Fruit fly (Drosophila melanogaster) whole organism, embryonic: ENCODE measurements around the gene CG13842.
A peak's percentile ranks its signal among the peaks of the same experiment; 100 is the strongest.

ENCODE experiments used
- ATbp ChIP-seq: fragments of 200-800 bp; sonication (Bioruptor generic); optimal IDR thresholded peaks from 2 replicates; lab custom pipeline; 2017; ENCODE audit warnings: missing biosample characterization, mild to moderate bottlenecking, missing genetic modification characterization, missing genetic modification reagents
- Awh ChIP-seq: fragments of 200-800 bp; sonication (Bioruptor generic); IDR thresholded peaks from 2 replicates; pipeline ENCODE4, ENCODE4 v1.3.6; 2022; ENCODE audit warnings: missing biosample characterization, missing genetic modification characterization
- BtbVII ChIP-seq: fragments of 200-800 bp; sonication (Bioruptor generic); optimal IDR thresholded peaks from 3 replicates; lab custom pipeline; 2017; ENCODE audit warnings: missing biosample characterization, mild to moderate bottlenecking, missing genetic modification characterization
- CG11093 ChIP-seq: fragments of 200-800 bp; sonication (Bioruptor generic); IDR thresholded peaks from 3 replicates; pipeline ENCODE4 v1.3.6; 2022; ENCODE audit warnings: missing biosample characterization, missing genetic modification characterization
- CG12391 ChIP-seq: fragments of 200-800 bp; sonication (Bioruptor generic); optimal IDR thresholded peaks from 3 replicates; lab custom pipeline; 2018; ENCODE audit warnings: missing biosample characterization, mild to moderate bottlenecking, missing genetic modification characterization, moderate library complexity
- CG12942 ChIP-seq: fragments of 200-800 bp; sonication (Bioruptor generic); optimal IDR thresholded peaks from 3 replicates; lab custom pipeline; 2016; ENCODE audit warnings: missing biosample characterization, missing genetic modification characterization
- CG13894 ChIP-seq: fragments of 200-800 bp; sonication (Bioruptor generic); optimal IDR thresholded peaks from 3 replicates; lab custom pipeline; 2018; ENCODE audit warnings: missing biosample characterization, mild to moderate bottlenecking, missing genetic modification characterization, moderate library complexity
- CG14965 ChIP-seq: fragments of 200-800 bp; sonication (Bioruptor generic); optimal IDR thresholded peaks from 2 replicates; lab custom pipeline; 2016; ENCODE audit warnings: missing biosample characterization, missing genetic modification characterization, borderline replicate concordance
- CG16813 ChIP-seq: fragments of 200-800 bp; sonication (Bioruptor generic); IDR thresholded peaks from 3 replicates; pipeline ENCODE4 v1.3.6; 2022; ENCODE audit warnings: missing biosample characterization, missing genetic modification characterization; ENCODE audit not compliant: partially characterized antibody
- CG18476 ChIP-seq: fragments of 200-800 bp; sonication (Bioruptor generic); optimal IDR thresholded peaks from 2 replicates; lab custom pipeline; 2016; ENCODE audit warnings: missing biosample characterization, mild to moderate bottlenecking, missing genetic modification characterization
- CG18599 ChIP-seq: fragments of 200-800 bp; sonication (Bioruptor generic); optimal IDR thresholded peaks from 3 replicates; lab custom pipeline; 2017; ENCODE audit warnings: missing biosample characterization, missing genetic modification characterization, mild to moderate bottlenecking, moderate library complexity, missing genetic modification reagents
- CG2712 ChIP-seq: fragments of 200-800 bp; optimal IDR thresholded peaks from 3 replicates; lab custom pipeline; 2019; ENCODE audit warnings: missing biosample characterization, mild to moderate bottlenecking, missing genetic modification characterization, moderate library complexity
- CG30431 ChIP-seq: fragments of 200-800 bp; sonication (Bioruptor generic); optimal IDR thresholded peaks from 2 replicates; lab custom pipeline; 2017; ENCODE audit warnings: missing biosample characterization, missing genetic modification characterization
- CG32532 ChIP-seq: fragments of 200-800 bp; sonication (Bioruptor generic); IDR thresholded peaks from 2 replicates; pipeline ENCODE4 v1.3.6; 2022; ENCODE audit warnings: missing biosample characterization, missing genetic modification characterization
- CG4617 ChIP-seq: fragments of 200-800 bp; sonication (Bioruptor generic); optimal IDR thresholded peaks from 3 replicates; lab custom pipeline; 2016; ENCODE audit warnings: missing biosample characterization, missing genetic modification characterization, borderline replicate concordance
- CG6689 ChIP-seq: fragments of 200-800 bp; sonication (Bioruptor generic); IDR thresholded peaks from 2 replicates; pipeline ENCODE4 v1.3.6; 2022; ENCODE audit warnings: missing biosample characterization, missing genetic modification characterization
- CG7963 ChIP-seq: fragments of 200-800 bp; sonication (Bioruptor generic); IDR thresholded peaks from 3 replicates; pipeline ENCODE4 v1.3.6; 2022; ENCODE audit warnings: missing biosample characterization, missing genetic modification characterization; ENCODE audit not compliant: partially characterized antibody
- CG7987 ChIP-seq: fragments of 200-800 bp; sonication (Bioruptor generic); optimal IDR thresholded peaks from 2 replicates; lab custom pipeline; 2018; ENCODE audit warnings: missing biosample characterization, mild to moderate bottlenecking, missing genetic modification characterization, moderate library complexity
- CG8089 ChIP-seq: fragments of 200-800 bp; sonication (Bioruptor generic); optimal IDR thresholded peaks from 3 replicates; lab custom pipeline; 2016; ENCODE audit warnings: missing biosample characterization, missing genetic modification characterization
- CG8944 ChIP-seq: fragments of 200-800 bp; sonication (Bioruptor generic); optimal IDR thresholded peaks from 3 replicates; lab custom pipeline; 2016; ENCODE audit warnings: missing biosample characterization, missing genetic modification characterization
- CG9932 ChIP-seq: fragments of 200-800 bp; sonication (Bioruptor generic); IDR thresholded peaks from 2 replicates; pipeline ENCODE4 v1.3.6; 2022; ENCODE audit warnings: missing biosample characterization, missing genetic modification characterization
- Dll ChIP-seq: fragments of 200-800 bp; sonication (Bioruptor generic); IDR thresholded peaks from 4 replicates; pipeline ENCODE4 v1.3.6; 2022; ENCODE audit warnings: missing biosample characterization, missing genetic modification characterization; ENCODE audit not compliant: partially characterized antibody
- GATAe ChIP-seq: fragments of 200-800 bp; sonication (Bioruptor generic); conservative IDR thresholded peaks from 2 replicates; pipeline ENCODE4 v1.3.6; 2022; ENCODE audit warnings: missing biosample characterization, missing genetic modification characterization
- Hmr ChIP-seq: fragments of 200-800 bp; sonication (Bioruptor generic); optimal IDR thresholded peaks from 3 replicates; lab custom pipeline; 2017; ENCODE audit warnings: mild to moderate bottlenecking, missing biosample characterization, missing genetic modification reagents, missing genetic modification characterization
- Hr39 ChIP-seq: fragments of >200 bp; optimal IDR thresholded peaks from 2 replicates; lab custom pipeline; 2017
- Neu2 ChIP-seq: fragments of 200-800 bp; sonication (Bioruptor generic); optimal IDR thresholded peaks from 3 replicates; lab custom pipeline; 2016; ENCODE audit warnings: missing biosample characterization, missing genetic modification characterization, borderline replicate concordance
- Rx ChIP-seq: fragments of 200-800 bp; sonication (Bioruptor generic); IDR thresholded peaks from 2 replicates; pipeline ENCODE4 v1.3.6; 2022; ENCODE audit warnings: missing biosample characterization, missing genetic modification characterization
- Six4 ChIP-seq: fragments of 200-800 bp; sonication (Bioruptor generic); optimal IDR thresholded peaks from 2 replicates; lab custom pipeline; 2016; ENCODE audit warnings: missing biosample characterization, missing genetic modification characterization
- Ssrp ChIP-seq: fragments of 200-800 bp; sonication (Bioruptor generic); optimal IDR thresholded peaks from 2 replicates; lab custom pipeline; 2018; ENCODE audit warnings: missing biosample characterization, mild to moderate bottlenecking, missing genetic modification characterization, moderate library complexity
- Stat92E ChIP-seq, 3 experiments: fragments of >200 bp in 2 of 3; fragments of 200-800 bp in 1 of 3; sonication (Bioruptor generic) in 1 of 3; optimal IDR thresholded peaks; 2 replicates each; lab custom pipeline; 2017 to 2019; ENCODE audit warnings: missing biosample characterization in 3 of 3, missing genetic modification characterization in 3 of 3, mild to moderate bottlenecking in 1 of 3, moderate library complexity in 1 of 3
- TFAM ChIP-seq: fragments of 200-800 bp; sonication (Bioruptor generic); optimal IDR thresholded peaks from 2 replicates; lab custom pipeline; 2017; ENCODE audit warnings: missing biosample characterization, missing genetic modification characterization, inconsistent platforms
- bbx ChIP-seq: fragments of 200-800 bp; sonication (Bioruptor generic); IDR thresholded peaks from 2 replicates; pipeline ENCODE4 v1.3.6; 2022; ENCODE audit warnings: missing biosample characterization, missing genetic modification characterization; ENCODE audit not compliant: partially characterized antibody
- cas ChIP-seq: fragments of 200-800 bp; sonication (Bioruptor generic); IDR thresholded peaks from 2 replicates; pipeline ENCODE4 v1.3.6; 2022; ENCODE audit warnings: missing biosample characterization, missing genetic modification characterization
- caup ChIP-seq: fragments of 200-800 bp; sonication (Bioruptor generic); optimal IDR thresholded peaks from 3 replicates; lab custom pipeline; 2017; ENCODE audit warnings: missing biosample characterization, mild to moderate bottlenecking, missing genetic modification characterization, moderate library complexity; ENCODE audit not compliant: severe bottlenecking
- crc ChIP-seq: fragments of 200-800 bp; sonication (Bioruptor generic); optimal IDR thresholded peaks from 2 replicates; lab custom pipeline; 2016; ENCODE audit warnings: missing biosample characterization, missing genetic modification characterization
- da ChIP-seq: fragments of 200-800 bp; sonication (Bioruptor generic); optimal IDR thresholded peaks from 2 replicates; lab custom pipeline; 2016; ENCODE audit warnings: missing biosample characterization, missing genetic modification characterization
- dati ChIP-seq: fragments of 200-800 bp; sonication (Bioruptor generic); IDR thresholded peaks from 2 replicates; pipeline ENCODE4 v1.3.6; 2022; ENCODE audit warnings: missing biosample characterization, missing genetic modification characterization
- dm ChIP-seq: fragments of 200-800 bp; sonication (Bioruptor generic); optimal IDR thresholded peaks from 3 replicates; lab custom pipeline; 2016; ENCODE audit warnings: missing biosample characterization, missing genetic modification characterization
- gcm2 ChIP-seq: fragments of 200-800 bp; sonication (Bioruptor generic); optimal IDR thresholded peaks from 2 replicates; lab custom pipeline; 2016; ENCODE audit warnings: missing biosample characterization, missing genetic modification characterization
- grn ChIP-seq: fragments of 200-800 bp; sonication (Bioruptor generic); optimal IDR thresholded peaks from 3 replicates; lab custom pipeline; 2017; ENCODE audit warnings: missing biosample characterization, missing genetic modification characterization
- ind ChIP-seq: fragments of 200-800 bp; sonication (Bioruptor generic); optimal IDR thresholded peaks from 3 replicates; lab custom pipeline; 2016; ENCODE audit warnings: missing biosample characterization, missing genetic modification characterization
- jigr1 ChIP-seq: fragments of 200-800 bp; sonication (Bioruptor generic); IDR thresholded peaks from 3 replicates; pipeline ENCODE4 v1.3.6; 2022; ENCODE audit warnings: missing biosample characterization, missing genetic modification characterization
- nerfin-1 ChIP-seq: fragments of 200-800 bp; sonication (Bioruptor generic); optimal IDR thresholded peaks from 3 replicates; lab custom pipeline; 2019; ENCODE audit warnings: missing biosample characterization, mild to moderate bottlenecking, missing genetic modification characterization, moderate library complexity
- pho ChIP-seq: fragments of 200-800 bp; sonication (Bioruptor generic); optimal IDR thresholded peaks from 2 replicates; lab custom pipeline; 2016; ENCODE audit warnings: missing biosample characterization, missing genetic modification characterization
- pnt ChIP-seq: fragments of 200-800 bp; sonication (Bioruptor generic); optimal IDR thresholded peaks from 3 replicates; lab custom pipeline; 2016; ENCODE audit warnings: missing biosample characterization, missing genetic modification characterization
- pzg ChIP-seq: fragments of 200-800 bp; sonication (Bioruptor generic); optimal IDR thresholded peaks from 3 replicates; lab custom pipeline; 2018; ENCODE audit warnings: missing biosample characterization, mild to moderate bottlenecking, missing genetic modification characterization, moderate library complexity
- repo ChIP-seq: fragments of 200-800 bp; sonication (Bioruptor generic); optimal IDR thresholded peaks from 2 replicates; lab custom pipeline; 2016; ENCODE audit warnings: missing biosample characterization, missing genetic modification characterization
- ro ChIP-seq: fragments of 200-800 bp; sonication (Bioruptor generic); IDR thresholded peaks from 2 replicates; pipeline ENCODE4 v1.3.6; 2022; ENCODE audit warnings: missing biosample characterization, missing genetic modification characterization
- schlank ChIP-seq: fragments of 200-800 bp; sonication (Bioruptor generic); optimal IDR thresholded peaks from 2 replicates; lab custom pipeline; 2018; ENCODE audit warnings: missing biosample characterization, mild to moderate bottlenecking, missing genetic modification characterization
- tap ChIP-seq: fragments of 200-800 bp; optimal IDR thresholded peaks from 3 replicates; lab custom pipeline; 2019; ENCODE audit warnings: missing biosample characterization, mild to moderate bottlenecking, missing genetic modification characterization, moderate library complexity

The CG13842 gene

dm6 chr3R:22686336-22686874 lies 20.7 kb downstream of the CG13842 start, which contains the start of the genes Gclm and CG17625 (continued):
- TF ChIP-seq cas (GFP tag; lab: Robert Waterston, UW) (no peak), CG6689 (peak; percentile 60; the same call in 1 of the 2 replicates), CG7987 (peak; percentile 38), Awh (peak; percentile 41; the same call in 1 of the 2 replicates), CG18599 (peak; percentile 63), pnt (no peak), CG8944 (GFP tag; lab: Kevin White, UChicago) (no peak), CG30431 (GFP tag; lab: Kevin White, UChicago) (no peak), CG32532 (GFP tag; lab: Robert Waterston, UW) (peak; percentile 66), Ssrp (tag; lab: Kevin White, UChicago) (peak; percentile 39), GATAe (GFP tag; lab: Robert Waterston, UW) (no peak; the same call in 1 of the 2 replicates), caup (GFP tag; lab: Kevin White, UChicago) (peak; percentile 60), repo (GFP tag; lab: Kevin White, UChicago) (no peak), CG18476 (GFP tag; lab: Kevin White, UChicago) (peak; percentile 18), crc (GFP tag; lab: Kevin White, UChicago) (no peak), pho (GFP tag; lab: Kevin White, UChicago) (peak; percentile 56), CG4617 (GFP tag; lab: Kevin White, UChicago) (no peak), Six4 (no peak), tap (tag; lab: Kevin White, UChicago) (peak; percentile 53), ro (GFP tag; lab: Robert Waterston, UW) (no peak), dati (GFP tag; lab: Robert Waterston, UW) (no peak), Stat92E (GFP tag; optimal IDR thresholded peaks at IDR 0.05; lab: Kevin White, UChicago) (peak in 1 of 3 experiments; percentile 72), BtbVII (GFP tag; lab: Kevin White, UChicago) (peak; percentile 39), dm (GFP tag; lab: Kevin White, UChicago) (peak; percentile 73), CG11093 (GFP tag; lab: Robert Waterston, UW) (0 out of 3 replicates have a peak, but pooled peaks have one; percentile 53), bbx (GFP tag; lab: Robert Waterston, UW) (peak; percentile 84), da (GFP tag; lab: Kevin White, UChicago) (no peak), Hr39 (lab: Kevin White, UChicago) (no peak), CG2712 (peak; percentile 68), ind (GFP tag; lab: Kevin White, UChicago) (peak; percentile 49), CG8089 (GFP tag; lab: Kevin White, UChicago) (no peak), ATbp (GFP tag; lab: Kevin White, UChicago) (no peak), CG16813 (GFP tag; lab: Robert Waterston, UW) (peak; percentile 75), Hmr (peak; percentile 73), CG9932 (GFP tag; lab: Robert Waterston, UW) (peak; percentile 85), CG12942 (GFP tag; lab: Kevin White, UChicago) (peak; percentile 4), nerfin-1 (tag; lab: Kevin White, UChicago) (peak; percentile 37), gcm2 (GFP tag; lab: Kevin White, UChicago) (no peak), CG7963 (GFP tag; lab: Robert Waterston, UW) (peak; percentile 62), Dll (GFP tag; lab: Robert Waterston, UW) (peak; percentile 78), Neu2 (GFP tag; lab: Kevin White, UChicago) (no peak), jigr1 (GFP tag; lab: Robert Waterston, UW) (peak; percentile 37; the same call in 1 of the 3 replicates), schlank (tag; lab: Kevin White, UChicago) (peak; percentile 22), CG14965 (GFP tag; lab: Kevin White, UChicago) (no peak), TFAM (GFP tag; lab: Kevin White, UChicago) (no peak), CG13894 (tag; lab: Kevin White, UChicago) (peak; percentile 65), pzg (GFP tag; lab: Kevin White, UChicago) (peak; percentile 82), grn (GFP tag; lab: Kevin White, UChicago) (no peak), Rx (GFP tag; lab: Robert Waterston, UW) (no peak), CG12391 (tag; lab: Kevin White, UChicago) (peak; percentile 78)
